Fruit fly (Drosophila melanogaster): Measurements from ENCODE around the gene CG9588.
A peak's percentile ranks its signal among the peaks of the same experiment; 100 is the strongest.

The CG9588 gene

dm6 chr3R:13676137-13677086 lies at the start of gene CG9588, which contains the start of gene Lkb1 (continued):
- peak; percentile 56 for TF ChIP-seq Hsf (GFP tag; optimal IDR thresholded peaks at IDR 0.05)
- peak; percentile 9 for TF ChIP-seq CG12299 (tag; optimal IDR thresholded peaks at IDR 0.05)
- peak; percentile 3 for TF ChIP-seq CG11723 (GFP tag; optimal IDR thresholded peaks at IDR 0.05)
- no peak for TF ChIP-seq Lim3 (GFP tag; IDR thresholded peaks at IDR 0.05)
- TF ChIP-seq CG1529 (GFP tag; optimal IDR thresholded peaks at IDR 0.05) = no peak
- no peak for TF ChIP-seq CG31388 (GFP tag; optimal IDR thresholded peaks at IDR 0.05)
- peak; percentile 53; the same call in 1 of the 2 replicates for TF ChIP-seq CG32767 (GFP tag; IDR thresholded peaks at IDR 0.05)
- peak; percentile 82 for TF ChIP-seq esg (GFP tag; conservative IDR thresholded peaks at IDR 0.05)
- TF ChIP-seq mam (GFP tag; optimal IDR thresholded peaks at IDR 0.05) = peak; percentile 35
- TF ChIP-seq fd96Cb (tag; optimal IDR thresholded peaks at IDR 0.05) = peak; percentile 61
- no peak for TF ChIP-seq ash1 (GFP tag; optimal IDR thresholded peaks at IDR 0.05)
- TF ChIP-seq CG15479 (GFP tag; optimal IDR thresholded peaks at IDR 0.05) = no peak
- TF ChIP-seq Tbp (GFP tag; optimal IDR thresholded peaks at IDR 0.05) = no peak
- TF ChIP-seq HmgZ (tag; optimal IDR thresholded peaks at IDR 0.05) = no peak
- peak; percentile 70 for TF ChIP-seq H15 (GFP tag; IDR thresholded peaks at IDR 0.05)
- no peak for TF ChIP-seq CG10147 (GFP tag; optimal IDR thresholded peaks at IDR 0.05)
- peak; percentile 10 for TF ChIP-seq CG33557 (GFP tag; optimal IDR thresholded peaks at IDR 0.05)
- TF ChIP-seq CG1024 (GFP tag; IDR thresholded peaks at IDR 0.05) = peak; percentile 78
- TF ChIP-seq Ssrp (tag; optimal IDR thresholded peaks at IDR 0.05) = no peak
- peak; percentile 60 for TF ChIP-seq bcd (GFP tag; optimal IDR thresholded peaks at IDR 0.05)
- TF ChIP-seq HLH3B (GFP tag; IDR thresholded peaks at IDR 0.05) = peak; percentile 68
- TF ChIP-seq Oli (tag; optimal IDR thresholded peaks at IDR 0.05) = peak; percentile 22
- no peak for TF ChIP-seq lov (optimal IDR thresholded peaks at IDR 0.05)
- TF ChIP-seq lov (GFP tag; IDR thresholded peaks at IDR 0.05) = peak; percentile 75; the same call in 2 of the 3 replicates
- TF ChIP-seq ac (GFP tag; optimal IDR thresholded peaks at IDR 0.05) = no peak
- peak; percentile 67 for TF ChIP-seq Dip3 (GFP tag; optimal IDR thresholded peaks at IDR 0.05)
- peak; percentile 81 for TF ChIP-seq CG14667 (GFP tag; IDR thresholded peaks at IDR 0.05)
- TF ChIP-seq Atf-2 (GFP tag; optimal IDR thresholded peaks at IDR 0.05) = peak; percentile 35
- TF ChIP-seq CG12391 (tag; optimal IDR thresholded peaks at IDR 0.05) = peak; percentile 23
- peak; percentile 98 for TF ChIP-seq CG4617 (GFP tag; optimal IDR thresholded peaks at IDR 0.05; ENCODE audit: borderline replicate concordance)
- TF ChIP-seq CG4360 (GFP tag; IDR thresholded peaks at IDR 0.05) = peak; percentile 95
- no peak for TF ChIP-seq CG17912 (GFP tag; optimal IDR thresholded peaks at IDR 0.05)
- peak; percentile 37 for TF ChIP-seq CG30403 (GFP tag; optimal IDR thresholded peaks at IDR 0.05)
- TF ChIP-seq CG6654 (GFP tag; optimal IDR thresholded peaks at IDR 0.05) = peak; percentile 25
- no peak for TF ChIP-seq CG3065 (GFP tag; optimal IDR thresholded peaks at IDR 0.05)
- TF ChIP-seq hbn (GFP tag; IDR thresholded peaks at IDR 0.05; ENCODE audit: partially characterized antibody) = no peak
- TF ChIP-seq Poxn (GFP tag; IDR thresholded peaks at IDR 0.05) = no peak
- TF ChIP-seq CG15011 (GFP tag; optimal IDR thresholded peaks at IDR 0.05) = no peak
- peak; percentile 34 to 46 for TF ChIP-seq bsh (GFP tag; optimal IDR thresholded peaks at IDR 0.05)
- peak; percentile 66 for TF ChIP-seq CG8765 (GFP tag; IDR thresholded peaks at IDR 0.05)
- peak; percentile 59 for TF ChIP-seq Sox102F (GFP tag; optimal IDR thresholded peaks at IDR 0.05)
- TF ChIP-seq CG4282 (GFP tag; optimal IDR thresholded peaks at IDR 0.05) = no peak
- TF ChIP-seq Fer3 (tag; optimal IDR thresholded peaks at IDR 0.05) = peak; percentile 45
- TF ChIP-seq Oaz (GFP tag; IDR thresholded peaks at IDR 0.05) = peak; percentile 56
- TF ChIP-seq CG14710 (tag; optimal IDR thresholded peaks at IDR 0.05) = peak; percentile 27
- peak; percentile 20; the same call in 1 of the 2 replicates for TF ChIP-seq dati (GFP tag; IDR thresholded peaks at IDR 0.05)
- no peak for TF ChIP-seq crc (GFP tag; optimal IDR thresholded peaks at IDR 0.05)
- no peak for TF ChIP-seq pita (GFP tag; optimal IDR thresholded peaks at IDR 0.05)
- peak; percentile 55 for TF ChIP-seq bab2 (GFP tag; optimal IDR thresholded peaks at IDR 0.05)
